Fruit fly (Drosophila melanogaster) whole organism, embryonic: ENCODE data around the gene CG33947.

Experiments
- Adf1 ChIP-seq: fragments of 200-800 bp; sonication (Bioruptor generic); IDR thresholded peaks from 2 replicates; pipeline ENCODE4 v1.3.6; 2022; ENCODE audit warnings: missing biosample characterization, missing genetic modification characterization
- B-H1 ChIP-seq: fragments of 200-800 bp; sonication (Bioruptor generic); IDR thresholded peaks from 3 replicates; pipeline ENCODE4 v1.3.6; 2022; ENCODE audit warnings: missing biosample characterization, missing genetic modification characterization
- BtbVII ChIP-seq: fragments of 200-800 bp; sonication (Bioruptor generic); optimal IDR thresholded peaks from 3 replicates; lab custom pipeline; 2017; ENCODE audit warnings: missing biosample characterization, mild to moderate bottlenecking, missing genetic modification characterization
- CG10959 ChIP-seq: fragments of 200-800 bp; sonication (Bioruptor generic); IDR thresholded peaks from 2 replicates; pipeline ENCODE4 v1.3.6; 2022; ENCODE audit warnings: missing biosample characterization, missing genetic modification characterization
- CG11456 ChIP-seq: fragments of 200-800 bp; sonication (Bioruptor generic); IDR thresholded peaks from 3 replicates; pipeline ENCODE4 v1.3.6; 2022; ENCODE audit warnings: missing biosample characterization, missing genetic modification characterization
- CG12236 ChIP-seq: fragments of 200-800 bp; sonication (Bioruptor generic); optimal IDR thresholded peaks from 2 replicates; lab custom pipeline; 2016; ENCODE audit warnings: missing biosample characterization, missing genetic modification characterization
- CG12744 ChIP-seq: fragments of 200-800 bp; sonication (Bioruptor generic); optimal IDR thresholded peaks from 2 replicates; lab custom pipeline; 2016; ENCODE audit warnings: missing biosample characterization, missing genetic modification characterization
- CG14667 ChIP-seq: fragments of 200-800 bp; sonication (Bioruptor generic); IDR thresholded peaks from 2 replicates; pipeline ENCODE4 v1.3.6; 2022; ENCODE audit warnings: missing biosample characterization, missing genetic modification characterization
- CG14965 ChIP-seq: fragments of 200-800 bp; sonication (Bioruptor generic); optimal IDR thresholded peaks from 2 replicates; lab custom pipeline; 2016; ENCODE audit warnings: missing biosample characterization, missing genetic modification characterization, borderline replicate concordance
- CG1602 ChIP-seq: fragments of 200-800 bp; sonication (Bioruptor generic); optimal IDR thresholded peaks from 3 replicates; lab custom pipeline; 2016; ENCODE audit warnings: missing biosample characterization, missing genetic modification characterization
- CG17359 ChIP-seq: fragments of 200-800 bp; sonication (Bioruptor generic); optimal IDR thresholded peaks from 3 replicates; lab custom pipeline; 2018; ENCODE audit warnings: missing biosample characterization, mild to moderate bottlenecking, missing genetic modification characterization, moderate library complexity
- CG1792 ChIP-seq: fragments of 200-800 bp; sonication (Bioruptor generic); optimal IDR thresholded peaks from 2 replicates; lab custom pipeline; 2016; ENCODE audit warnings: missing biosample characterization, missing genetic modification characterization
- CG31441 ChIP-seq: fragments of 200-800 bp; sonication (Bioruptor generic); IDR thresholded peaks from 2 replicates; pipeline ENCODE4 v1.3.6; 2022; ENCODE audit warnings: missing biosample characterization, missing genetic modification characterization
- CG4617 ChIP-seq: fragments of 200-800 bp; sonication (Bioruptor generic); optimal IDR thresholded peaks from 3 replicates; lab custom pipeline; 2016; ENCODE audit warnings: missing biosample characterization, missing genetic modification characterization, borderline replicate concordance
- CG4820 ChIP-seq: fragments of 200-800 bp; sonication (Bioruptor generic); optimal IDR thresholded peaks from 3 replicates; lab custom pipeline; 2016; ENCODE audit warnings: missing biosample characterization, missing genetic modification characterization
- CG5245 ChIP-seq: fragments of 200-800 bp; sonication (Bioruptor generic); optimal IDR thresholded peaks from 3 replicates; lab custom pipeline; 2016; ENCODE audit warnings: missing biosample characterization, missing genetic modification characterization
- CG6175 ChIP-seq: fragments of 200-800 bp; sonication (Bioruptor generic); IDR thresholded peaks from 3 replicates; pipeline ENCODE4 v1.3.6; 2022; ENCODE audit warnings: missing biosample characterization, missing genetic modification characterization
- CG6765 ChIP-seq: fragments of 200-800 bp; sonication (Bioruptor generic); optimal IDR thresholded peaks from 3 replicates; lab custom pipeline; 2017; ENCODE audit warnings: missing biosample characterization, mild to moderate bottlenecking, missing genetic modification characterization
- CG7357 ChIP-seq: fragments of 200-800 bp; sonication (Bioruptor generic); IDR thresholded peaks from 3 replicates; pipeline ENCODE4 v1.3.6; 2022; ENCODE audit warnings: missing biosample characterization, missing genetic modification characterization
- CkIIα-i1 ChIP-seq: fragments of 200-800 bp; sonication (Bioruptor generic); IDR thresholded peaks from 2 replicates; pipeline ENCODE4 v1.3.6; 2022; ENCODE audit warnings: missing biosample characterization, missing genetic modification characterization
- Dbx ChIP-seq: fragments of 200-800 bp; sonication (Bioruptor generic); IDR thresholded peaks from 3 replicates; pipeline ENCODE4 v1.3.6; 2022; ENCODE audit warnings: missing biosample characterization, missing genetic modification characterization
- E2f1 ChIP-seq: fragments of 200-800 bp; sonication (Bioruptor generic); IDR thresholded peaks from 2 replicates; pipeline ENCODE4 v1.3.6; 2022; ENCODE audit warnings: missing biosample characterization, missing genetic modification characterization
- Hand ChIP-seq: fragments of 200-800 bp; sonication (Bioruptor generic); optimal IDR thresholded peaks from 2 replicates; lab custom pipeline; 2017; ENCODE audit warnings: mild to moderate bottlenecking, missing biosample characterization, missing genetic modification reagents, missing genetic modification characterization
- Hey ChIP-seq: fragments of 200-800 bp; sonication (Bioruptor generic); optimal IDR thresholded peaks from 3 replicates; lab custom pipeline; 2018; ENCODE audit warnings: missing biosample characterization, mild to moderate bottlenecking, missing genetic modification characterization
- Hmx ChIP-seq: fragments of 200-800 bp; sonication (Bioruptor generic); optimal IDR thresholded peaks from 2 replicates; lab custom pipeline; 2016; ENCODE audit warnings: missing biosample characterization, missing genetic modification characterization
- Meics ChIP-seq: fragments of 200-800 bp; sonication (Bioruptor generic); optimal IDR thresholded peaks from 2 replicates; lab custom pipeline; 2017; ENCODE audit warnings: missing biosample characterization, mild to moderate bottlenecking, missing genetic modification characterization
- NC2α ChIP-seq: fragments of 200-800 bp; sonication (Bioruptor generic); optimal IDR thresholded peaks from 2 replicates; lab custom pipeline; 2016; ENCODE audit warnings: missing biosample characterization, missing genetic modification characterization
- abd-A ChIP-seq: fragments of 200-800 bp; sonication (Bioruptor generic); optimal IDR thresholded peaks from 3 replicates; lab custom pipeline; 2019; ENCODE audit warnings: missing biosample characterization, mild to moderate bottlenecking, missing genetic modification characterization, moderate library complexity
- ac ChIP-seq: fragments of 200-800 bp; sonication (Bioruptor generic); optimal IDR thresholded peaks from 3 replicates; lab custom pipeline; 2017; ENCODE audit warnings: missing biosample characterization, mild to moderate bottlenecking, missing genetic modification characterization
- ap ChIP-seq: fragments of 200-800 bp; sonication (Bioruptor generic); IDR thresholded peaks from 2 replicates; pipeline ENCODE4 v1.3.6; 2022; ENCODE audit warnings: missing biosample characterization, missing genetic modification characterization
- bab2 ChIP-seq: fragments of 200-800 bp; sonication (Bioruptor generic); optimal IDR thresholded peaks from 2 replicates; lab custom pipeline; 2016; ENCODE audit warnings: missing biosample characterization, missing genetic modification characterization
- emc ChIP-seq: fragments of 200-800 bp; sonication (Bioruptor generic); optimal IDR thresholded peaks from 2 replicates; lab custom pipeline; 2016; ENCODE audit warnings: missing biosample characterization, missing genetic modification characterization
- fd3F ChIP-seq: fragments of 200-800 bp; sonication (Bioruptor generic); optimal IDR thresholded peaks from 2 replicates; lab custom pipeline; 2018; ENCODE audit warnings: missing biosample characterization, mild to moderate bottlenecking, missing genetic modification characterization, moderate library complexity
- gcm ChIP-seq: fragments of 200-800 bp; sonication (Bioruptor generic); optimal IDR thresholded peaks from 2 replicates; lab custom pipeline; 2019; ENCODE audit warnings: missing biosample characterization, mild to moderate bottlenecking, missing genetic modification characterization, moderate library complexity
- grau ChIP-seq: fragments of 200-800 bp; optimal IDR thresholded peaks from 3 replicates; lab custom pipeline; 2019; ENCODE audit warnings: missing biosample characterization, mild to moderate bottlenecking, missing genetic modification characterization, moderate library complexity
- gsb-n ChIP-seq: fragments of 200-800 bp; sonication (Bioruptor generic); optimal IDR thresholded peaks from 3 replicates; lab custom pipeline; 2018; ENCODE audit warnings: missing biosample characterization, mild to moderate bottlenecking, missing genetic modification characterization
- knrl ChIP-seq: fragments of 200-800 bp; sonication (Bioruptor generic); IDR thresholded peaks from 3 replicates; pipeline ENCODE4 v1.3.6; 2022; ENCODE audit warnings: missing biosample characterization, missing genetic modification characterization; ENCODE audit not compliant: partially characterized antibody
- lab ChIP-seq: fragments of 200-800 bp; sonication (Bioruptor generic); optimal IDR thresholded peaks from 3 replicates; lab custom pipeline; 2017; ENCODE audit warnings: missing biosample characterization, missing genetic modification characterization, mild to moderate bottlenecking, moderate library complexity, missing genetic modification reagents
- lov ChIP-seq, 2 experiments: fragments of 200-800 bp in 1 of 2; fragments of >200 bp in 1 of 2; sonication (Bioruptor generic) in 1 of 2; IDR thresholded peaks in 1 of 2; optimal IDR thresholded peaks in 1 of 2; 2 replicates in 1 of 2; 3 replicates in 1 of 2; pipeline versions ENCODE4 v1.3.6 to Lab custom; 2017 to 2022; ENCODE audit warnings: missing biosample characterization in 1 of 2, missing genetic modification characterization in 1 of 2
- nom ChIP-seq: fragments of 200-800 bp; sonication (Bioruptor generic); optimal IDR thresholded peaks from 2 replicates; lab custom pipeline; 2017; ENCODE audit warnings: missing biosample characterization, missing genetic modification characterization, mild to moderate bottlenecking, moderate library complexity, missing genetic modification reagents
- peb ChIP-seq: fragments of 200-800 bp; sonication (Bioruptor generic); IDR thresholded peaks from 2 replicates; pipeline ENCODE4 v1.3.6; 2022; ENCODE audit warnings: missing biosample characterization, missing genetic modification characterization
- repo ChIP-seq: fragments of 200-800 bp; sonication (Bioruptor generic); optimal IDR thresholded peaks from 2 replicates; lab custom pipeline; 2016; ENCODE audit warnings: missing biosample characterization, missing genetic modification characterization
- scrt ChIP-seq: fragments of 200-800 bp; sonication (Bioruptor generic); optimal IDR thresholded peaks from 2 replicates; lab custom pipeline; 2018; ENCODE audit warnings: missing biosample characterization, mild to moderate bottlenecking, missing genetic modification characterization, moderate library complexity
- sd ChIP-seq: fragments of 200-800 bp; sonication (Bioruptor generic); optimal IDR thresholded peaks from 3 replicates; lab custom pipeline; 2018; ENCODE audit warnings: missing biosample characterization, mild to moderate bottlenecking, missing genetic modification characterization, moderate library complexity
- tll ChIP-seq, 2 experiments: fragments of 200-800 bp in 1 of 2; fragments of >200 bp in 1 of 2; sonication (Bioruptor generic) in 1 of 2; optimal IDR thresholded peaks; 2 replicates each; lab custom pipeline; 2017 to 2019; ENCODE audit warnings: missing biosample characterization in 2 of 2, missing genetic modification characterization in 2 of 2, mild to moderate bottlenecking in 1 of 2, moderate library complexity in 1 of 2
- vnd ChIP-seq: fragments of 200-800 bp; sonication (Bioruptor generic); IDR thresholded peaks from 3 replicates; pipeline ENCODE4 v1.3.6; 2022; ENCODE audit warnings: missing biosample characterization, missing genetic modification characterization; ENCODE audit not compliant: partially characterized antibody
- wek ChIP-seq: fragments of 200-800 bp; sonication (Bioruptor generic); optimal IDR thresholded peaks from 3 replicates; lab custom pipeline; 2018; ENCODE audit warnings: missing biosample characterization, mild to moderate bottlenecking, missing genetic modification characterization, moderate library complexity

The CG33947 gene

dm6 chr3L:11097982-11098663, 1.8 kb downstream of the CG33947 start, which contains the start of the genes Irbp18 and APP-BP1 (continued):
- TF ChIP-seq lov (optimal IDR thresholded peaks at IDR 0.05; lab: Kevin White, UChicago) (no peak), lov (GFP tag; IDR thresholded peaks at IDR 0.05; lab: Robert Waterston, UW) (peak; percentile 49; the same call in 1 of the 3 replicates), CG31441 (GFP tag; lab: Robert Waterston, UW) (peak; percentile 95), CG7357 (GFP tag; lab: Robert Waterston, UW) (peak; percentile 66; the same call in 2 of the 3 replicates), Hey (tag; lab: Kevin White, UChicago) (peak; percentile 69), E2f1 (GFP tag; lab: Robert Waterston, UW) (peak; percentile 90), CG5245 (GFP tag; lab: Kevin White, UChicago) (peak; percentile 87), Dbx (GFP tag; lab: Robert Waterston, UW) (peak; percentile 90), tll (GFP tag; optimal IDR thresholded peaks at IDR 0.05; lab: Kevin White, UChicago) (peak in 1 of 2 experiments; percentile 37), wek (peak; percentile 70), gcm (GFP tag; lab: Kevin White, UChicago) (peak; percentile 89), vnd (GFP tag; lab: Robert Waterston, UW) (no peak), CG14667 (peak; percentile 66), gsb-n (tag; lab: Kevin White, UChicago) (peak; percentile 89), CG6175 (GFP tag; lab: Robert Waterston, UW) (peak; percentile 61; the same call in 1 of the 3 replicates), fd3F (peak; percentile 91), CG4617 (peak; percentile 93), scrt (GFP tag; lab: Kevin White, UChicago) (peak; percentile 91), CG10959 (GFP tag; lab: Robert Waterston, UW) (peak; percentile 59; the same call in 1 of the 2 replicates), emc (GFP tag; lab: Kevin White, UChicago) (peak; percentile 85), Adf1 (peak; percentile 72), nom (GFP tag; lab: Kevin White, UChicago) (peak; percentile 76), CG11456 (GFP tag; lab: Robert Waterston, UW) (peak; percentile 87), ap (peak; percentile 67), CG1602 (peak; percentile 94), CG12744 (GFP tag; lab: Kevin White, UChicago) (peak; percentile 94), CG4820 (peak; percentile 93), ac (GFP tag; lab: Kevin White, UChicago) (peak; percentile 67), Hmx (peak; percentile 93), CG17359 (tag; lab: Kevin White, UChicago) (peak; percentile 93), bab2 (peak; percentile 93), CG14965 (GFP tag; lab: Kevin White, UChicago) (peak; percentile 50), grau (tag; lab: Kevin White, UChicago) (peak; percentile 91), repo (GFP tag; lab: Kevin White, UChicago) (peak; percentile 86), knrl (GFP tag; lab: Robert Waterston, UW) (no peak), B-H1 (peak; percentile 81), peb (GFP tag; lab: Robert Waterston, UW) (peak; percentile 83), NC2α (GFP tag; lab: Kevin White, UChicago) (peak; percentile 84), Meics (GFP tag; lab: Kevin White, UChicago) (peak; percentile 94), CG1792 (peak; percentile 91), CG6765 (peak; percentile 88), Hand (GFP tag; lab: Kevin White, UChicago) (peak; percentile 84), CG12236 (GFP tag; lab: Kevin White, UChicago) (peak; percentile 90), CkIIα-i1 (GFP tag; lab: Robert Waterston, UW) (0 out of 2 replicates have a peak, but pooled peaks have one; percentile 31), BtbVII (peak; percentile 91), sd (tag; lab: Kevin White, UChicago) (no peak), lab (GFP tag; lab: Kevin White, UChicago) (peak; percentile 95), abd-A (tag; lab: Kevin White, UChicago) (no peak)
